Fruit fly (Drosophila melanogaster) whole organism, adult: ENCODE results near the gene moon.

Source experiments
- CG11617 ChIP-seq: fragments of 200-800 bp; sonication (Bioruptor generic); optimal IDR thresholded peaks from 2 replicates; lab custom pipeline; 2017; ENCODE audit warnings: mild to moderate bottlenecking, missing biosample characterization, missing genetic modification reagents, missing genetic modification characterization
- CG12768 ChIP-seq: fragments of 200-800 bp; sonication (Bioruptor generic); optimal IDR thresholded peaks from 2 replicates; lab custom pipeline; 2017; ENCODE audit warnings: missing biosample characterization, missing genetic modification characterization, mild to moderate bottlenecking, moderate library complexity, missing genetic modification reagents
- CG14711 ChIP-seq: fragments of 200-800 bp; sonication (Bioruptor generic); optimal IDR thresholded peaks from 2 replicates; lab custom pipeline; 2018; ENCODE audit warnings: missing biosample characterization, mild to moderate bottlenecking, missing genetic modification characterization, moderate library complexity
- CG1620 ChIP-seq: fragments of 200-800 bp; sonication (Bioruptor generic); optimal IDR thresholded peaks from 2 replicates; lab custom pipeline; 2016; ENCODE audit warnings: missing biosample characterization, missing genetic modification characterization
- CG33017 ChIP-seq: fragments of 200-800 bp; sonication (Bioruptor generic); optimal IDR thresholded peaks from 2 replicates; lab custom pipeline; 2018; ENCODE audit warnings: missing biosample characterization, mild to moderate bottlenecking, missing genetic modification characterization, moderate library complexity
- CG7101 ChIP-seq: fragments of 200-800 bp; sonication (Bioruptor generic); optimal IDR thresholded peaks from 2 replicates; lab custom pipeline; 2018; ENCODE audit warnings: missing biosample characterization, mild to moderate bottlenecking, missing genetic modification characterization, moderate library complexity
- Clk ChIP-seq: fragments of 200-800 bp; sonication (Bioruptor generic); optimal IDR thresholded peaks from 2 replicates; lab custom pipeline; 2017; ENCODE audit warnings: missing biosample characterization, missing genetic modification characterization
- bab1 ChIP-seq: fragments of 200-800 bp; sonication (Bioruptor generic); optimal IDR thresholded peaks from 3 replicates; lab custom pipeline; 2019; ENCODE audit warnings: missing biosample characterization, mild to moderate bottlenecking, missing genetic modification characterization, moderate library complexity
- cnc ChIP-seq, 2 experiments: fragments of >200 bp; optimal IDR thresholded peaks; 2 replicates each; lab custom pipeline; 2017
- kay ChIP-seq: fragments of 200-800 bp; sonication (Bioruptor generic); peaks from one replicate; lab custom pipeline; 2016; ENCODE audit warnings: missing biosample characterization, missing genetic modification characterization, borderline replicate concordance
- ovo ChIP-seq: fragments of 200-800 bp; sonication (Bioruptor generic); optimal IDR thresholded peaks from 2 replicates; lab custom pipeline; 2016; ENCODE audit warnings: missing biosample characterization, missing genetic modification characterization
- pad ChIP-seq: fragments of 200-800 bp; sonication (Bioruptor generic); optimal IDR thresholded peaks from 3 replicates; lab custom pipeline; 2017; ENCODE audit warnings: missing biosample characterization, missing genetic modification characterization, mild to moderate bottlenecking, moderate library complexity, missing genetic modification reagents

dm6 chrX:12085694-12086093, 13.1 kb upstream of the moon start:
- TF ChIP-seq kay (GFP tag; lab: Kevin White, UChicago) (no peak), CG1620 (GFP tag; lab: Kevin White, UChicago) (no peak), CG12768 (GFP tag; lab: Kevin White, UChicago) (no peak), cnc (optimal IDR thresholded peaks at IDR 0.05; lab: Kevin White, UChicago) (no peak), Clk (GFP tag; lab: Kevin White, UChicago) (no peak), pad (GFP tag; lab: Kevin White, UChicago) (no peak), CG7101 (tag; lab: Kevin White, UChicago) (no peak), CG14711 (no peak), CG33017 (tag; lab: Kevin White, UChicago) (no peak), CG11617 (GFP tag; lab: Kevin White, UChicago) (no peak), ovo (GFP tag; lab: Kevin White, UChicago) (no peak), bab1 (GFP tag; lab: Kevin White, UChicago) (no peak)
